Fruit fly (Drosophila melanogaster) whole organism, wandering third instar larva: Measurements from ENCODE around the gene AP-2alpha.
A peak's percentile ranks its signal among the peaks of the same experiment; 100 is the strongest.

ENCODE experiments used
- CG9705 ChIP-seq: fragments of 200-800 bp; sonication (Bioruptor generic); optimal IDR thresholded peaks from 2 replicates; lab custom pipeline; 2018; ENCODE audit warnings: missing biosample characterization, mild to moderate bottlenecking, missing genetic modification characterization
- CrebA ChIP-seq: fragments of 200-800 bp; sonication (Bioruptor generic); optimal IDR thresholded peaks from 2 replicates; lab custom pipeline; 2016; ENCODE audit warnings: missing biosample characterization, mild to moderate bottlenecking, missing genetic modification characterization, borderline replicate concordance
- Dif ChIP-seq: fragments of 200-275, 200-300 bp; sonication (Bioruptor generic); optimal IDR thresholded peaks from 2 replicates; lab custom pipeline; 2018; ENCODE audit warnings: missing biosample characterization, missing genetic modification characterization; ENCODE audit not compliant: partially characterized antibody
- GATAd ChIP-seq: sonication (Bioruptor generic); optimal IDR thresholded peaks from 2 replicates; lab custom pipeline; 2016; ENCODE audit warnings: missing biosample characterization, missing genetic modification characterization
- HLH106 ChIP-seq: fragments of 200-800 bp; optimal IDR thresholded peaks from 3 replicates; lab custom pipeline; 2019; ENCODE audit warnings: missing biosample characterization, mild to moderate bottlenecking, missing genetic modification characterization, moderate library complexity
- Hr78 ChIP-seq: fragments of >200 bp; optimal IDR thresholded peaks from 2 replicates; lab custom pipeline; 2017; ENCODE audit warnings: missing biosample characterization, missing genetic modification characterization
- Hr83 ChIP-seq: fragments of 200-300 bp; sonication (Bioruptor generic); optimal IDR thresholded peaks from 2 replicates; lab custom pipeline; 2016; ENCODE audit warnings: missing biosample characterization, mild to moderate bottlenecking, missing genetic modification characterization, moderate library complexity; ENCODE audit not compliant: poor library complexity, severe bottlenecking
- Jra ChIP-seq: sonication (Bioruptor generic); optimal IDR thresholded peaks from 2 replicates; lab custom pipeline; 2016; ENCODE audit warnings: missing biosample characterization, missing genetic modification characterization
- Mio ChIP-seq: sonication (Bioruptor generic); optimal IDR thresholded peaks from 2 replicates; lab custom pipeline; 2016; ENCODE audit warnings: missing biosample characterization, missing genetic modification characterization
- Myc ChIP-seq: fragments of >200 bp; optimal IDR thresholded peaks from 2 replicates; lab custom pipeline; 2017
- OdsH ChIP-seq: fragments of 200-800 bp; sonication (Bioruptor generic); optimal IDR thresholded peaks from 2 replicates; lab custom pipeline; 2016; ENCODE audit warnings: missing biosample characterization, mild to moderate bottlenecking, missing genetic modification characterization
- Sp1 ChIP-seq: fragments of 200-800 bp; sonication (Bioruptor generic); optimal IDR thresholded peaks from 3 replicates; lab custom pipeline; 2019; ENCODE audit warnings: missing biosample characterization, mild to moderate bottlenecking, missing genetic modification characterization, moderate library complexity
- Vsx2 ChIP-seq: fragments of 200-300, 225-300 bp; sonication (Bioruptor generic); optimal IDR thresholded peaks from 2 replicates; lab custom pipeline; 2018; ENCODE audit warnings: missing biosample characterization, missing genetic modification characterization; ENCODE audit not compliant: partially characterized antibody
- br ChIP-seq: fragments of 200-800 bp; sonication (Bioruptor generic); optimal IDR thresholded peaks from 2 replicates; lab custom pipeline; 2016; ENCODE audit warnings: missing biosample characterization, missing genetic modification characterization
- brk ChIP-seq: fragments of 200-800 bp; sonication (Bioruptor generic); optimal IDR thresholded peaks from 2 replicates; lab custom pipeline; 2016; ENCODE audit warnings: missing biosample characterization, mild to moderate bottlenecking, missing genetic modification characterization
- dmrt93B ChIP-seq: fragments of 200-800 bp; sonication (Bioruptor generic); optimal IDR thresholded peaks from 2 replicates; lab custom pipeline; 2018; ENCODE audit warnings: missing biosample characterization, mild to moderate bottlenecking, missing genetic modification characterization
- dsf ChIP-seq: sonication (Bioruptor generic); optimal IDR thresholded peaks from 2 replicates; lab custom pipeline; 2016; ENCODE audit warnings: missing biosample characterization, missing genetic modification characterization, borderline replicate concordance
- ey ChIP-seq: fragments of 200-800 bp; sonication (Bioruptor generic); optimal IDR thresholded peaks from 2 replicates; lab custom pipeline; 2016; ENCODE audit warnings: missing biosample characterization, missing genetic modification characterization
- foxo ChIP-seq, 2 experiments: fragments of 200-800 bp; sonication (Bioruptor generic); optimal IDR thresholded peaks; 2 replicates in 1 of 2; 3 replicates in 1 of 2; lab custom pipeline; 2016 to 2017; ENCODE audit warnings: missing biosample characterization in 2 of 2, missing genetic modification characterization in 2 of 2
- fru ChIP-seq: fragments of 200-800 bp; sonication (Bioruptor generic); optimal IDR thresholded peaks from 3 replicates; lab custom pipeline; 2016; ENCODE audit warnings: missing biosample characterization, mild to moderate bottlenecking, missing genetic modification characterization
- h ChIP-seq: fragments of 200-800 bp; sonication (Bioruptor generic); optimal IDR thresholded peaks from 3 replicates; lab custom pipeline; 2016; ENCODE audit warnings: missing biosample characterization, mild to moderate bottlenecking, missing genetic modification characterization
- jim ChIP-seq: fragments of 175-275, 200-325 bp; sonication (Bioruptor generic); optimal IDR thresholded peaks from 2 replicates; lab custom pipeline; 2016; ENCODE audit warnings: missing biosample characterization, mild to moderate bottlenecking, missing genetic modification characterization
- pan ChIP-seq: fragments of >200 bp; optimal IDR thresholded peaks from 2 replicates; lab custom pipeline; 2017
- psq ChIP-seq: fragments of 200-800 bp; sonication (Bioruptor generic); optimal IDR thresholded peaks from 3 replicates; lab custom pipeline; 2017; ENCODE audit warnings: missing biosample characterization, mild to moderate bottlenecking, missing genetic modification characterization, moderate library complexity
- rgr ChIP-seq: fragments of 200-800 bp; sonication (Bioruptor generic); optimal IDR thresholded peaks from 3 replicates; lab custom pipeline; 2016; ENCODE audit warnings: missing biosample characterization, mild to moderate bottlenecking, missing genetic modification characterization
- usp ChIP-seq: fragments of >200 bp; optimal IDR thresholded peaks from 2 replicates; lab custom pipeline; 2017; ENCODE audit warnings: missing biosample characterization, missing genetic modification characterization
- woc ChIP-seq: sonication (Bioruptor generic); optimal IDR thresholded peaks from 2 replicates; lab custom pipeline; 2016; ENCODE audit warnings: missing biosample characterization, mild to moderate bottlenecking, missing genetic modification characterization

Gene AP-2alpha

dm6 chr2L:412931-413330 lies 1.6 kb downstream of the AP-2alpha start:
- no peak for TF ChIP-seq br (GFP tag; lab: Kevin White, UChicago)
- TF ChIP-seq Hr78 (GFP tag; lab: Kevin White, UChicago), result no peak
- TF ChIP-seq Sp1 (GFP tag; lab: Kevin White, UChicago), result no peak
- peak; percentile 2 for TF ChIP-seq ey (GFP tag; lab: Kevin White, UChicago)
- TF ChIP-seq Jra (GFP tag; lab: Kevin White, UChicago), result no peak
- TF ChIP-seq, all 38 proteins: peak for 1

DNA sequence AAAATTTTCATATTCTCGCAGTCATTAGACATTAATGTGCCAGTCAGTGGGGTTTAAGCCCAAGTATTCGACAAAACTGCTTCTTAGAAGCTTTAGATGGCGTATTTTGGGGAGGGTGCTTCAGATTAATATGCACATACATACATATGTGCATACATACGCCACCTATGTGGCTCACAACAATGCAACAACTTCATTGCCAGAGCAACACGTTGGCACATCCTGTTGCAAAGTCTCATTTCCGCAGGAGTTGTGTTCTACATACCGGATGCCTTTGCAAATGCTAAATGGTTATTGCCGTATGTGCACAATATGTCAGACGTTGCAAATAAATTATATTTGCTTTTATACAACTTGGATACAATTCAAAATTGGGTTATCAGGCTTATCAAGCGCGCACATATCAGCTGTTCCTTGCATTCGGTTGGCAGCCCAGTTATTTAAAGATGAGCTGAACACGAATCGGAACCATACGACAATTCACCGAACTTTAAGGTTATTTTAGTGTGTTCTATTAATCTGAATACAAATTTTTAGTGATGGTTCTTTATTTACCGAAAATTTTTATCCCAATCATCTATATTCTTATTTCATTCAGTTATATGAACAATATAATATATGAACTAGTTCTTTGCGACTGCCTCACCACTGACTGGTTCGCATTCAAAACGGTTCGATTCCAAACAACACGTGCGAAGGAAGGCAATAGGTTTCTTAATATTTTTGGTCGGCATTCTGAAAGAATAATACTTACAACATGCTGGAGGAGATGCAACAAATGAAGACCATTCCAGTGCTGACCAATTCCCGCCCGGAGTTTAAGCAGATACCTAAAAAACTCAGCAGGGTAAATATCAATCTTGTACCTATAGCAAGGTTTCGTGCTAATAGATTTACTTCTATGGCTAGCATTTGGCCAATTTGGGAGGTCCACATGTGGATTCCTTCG lies 10.7 kb downstream of the AP-2alpha start, which contains the start of gene Polr1B:
TSS of gene Polr1B (plus strand) at position 659 of the 949 bp plus-strand sequence.
- TF ChIP-seq woc (GFP tag; lab: Kevin White, UChicago) (peak; percentile 70), HLH106 (tag; lab: Kevin White, UChicago) (no peak), CG9705 (GFP tag; lab: Kevin White, UChicago) (peak; percentile 18), Myc (lab: Kevin White, UChicago) (peak; percentile 74)

DNA sequence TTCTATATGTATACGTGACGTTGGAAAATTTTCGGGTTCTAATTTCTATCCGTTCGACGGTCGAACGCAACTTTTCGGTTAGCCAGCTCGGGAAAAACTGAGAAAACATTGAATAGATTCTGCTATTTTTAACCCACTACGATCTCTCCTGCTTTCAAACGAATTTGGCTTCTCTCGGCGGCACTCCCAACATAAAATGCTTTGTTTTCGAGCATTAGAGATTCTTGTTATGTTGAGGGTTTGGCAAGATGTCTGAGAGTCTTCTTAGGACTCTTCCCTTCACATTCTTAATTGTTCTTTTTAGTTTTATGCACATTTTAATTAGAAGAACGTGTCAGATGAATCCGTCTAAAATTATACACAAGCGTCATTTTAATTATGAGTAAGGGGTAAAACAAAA lies 12.5 kb downstream of the AP-2alpha start, which contains the start of gene CG4213:
TSS of gene CG4213 (minus strand) at position 101 of the 400 bp plus-strand sequence.
- TF ChIP-seq Hr83 (GFP tag; lab: Kevin White, UChicago), result no peak
- no peak for TF ChIP-seq fru (GFP tag; lab: Kevin White, UChicago)
- no peak for TF ChIP-seq jim (GFP tag; lab: Kevin White, UChicago)
- TF ChIP-seq GATAd (GFP tag; lab: Kevin White, UChicago), result no peak
- TF ChIP-seq Sp1 (GFP tag; lab: Kevin White, UChicago), result no peak
- no peak for TF ChIP-seq Dif (GFP tag; lab: Kevin White, UChicago)
- no peak for TF ChIP-seq Mio
- no peak for TF ChIP-seq CrebA (GFP tag; lab: Kevin White, UChicago)
- TF ChIP-seq h (GFP tag; lab: Kevin White, UChicago), result no peak
- no peak for TF ChIP-seq foxo (GFP tag; optimal IDR thresholded peaks at IDR 0.05; lab: Kevin White, UChicago)
- no peak for TF ChIP-seq usp
- TF ChIP-seq psq (GFP tag; lab: Kevin White, UChicago), result no peak
- TF ChIP-seq rgr (GFP tag; lab: Kevin White, UChicago), result no peak

DNA sequence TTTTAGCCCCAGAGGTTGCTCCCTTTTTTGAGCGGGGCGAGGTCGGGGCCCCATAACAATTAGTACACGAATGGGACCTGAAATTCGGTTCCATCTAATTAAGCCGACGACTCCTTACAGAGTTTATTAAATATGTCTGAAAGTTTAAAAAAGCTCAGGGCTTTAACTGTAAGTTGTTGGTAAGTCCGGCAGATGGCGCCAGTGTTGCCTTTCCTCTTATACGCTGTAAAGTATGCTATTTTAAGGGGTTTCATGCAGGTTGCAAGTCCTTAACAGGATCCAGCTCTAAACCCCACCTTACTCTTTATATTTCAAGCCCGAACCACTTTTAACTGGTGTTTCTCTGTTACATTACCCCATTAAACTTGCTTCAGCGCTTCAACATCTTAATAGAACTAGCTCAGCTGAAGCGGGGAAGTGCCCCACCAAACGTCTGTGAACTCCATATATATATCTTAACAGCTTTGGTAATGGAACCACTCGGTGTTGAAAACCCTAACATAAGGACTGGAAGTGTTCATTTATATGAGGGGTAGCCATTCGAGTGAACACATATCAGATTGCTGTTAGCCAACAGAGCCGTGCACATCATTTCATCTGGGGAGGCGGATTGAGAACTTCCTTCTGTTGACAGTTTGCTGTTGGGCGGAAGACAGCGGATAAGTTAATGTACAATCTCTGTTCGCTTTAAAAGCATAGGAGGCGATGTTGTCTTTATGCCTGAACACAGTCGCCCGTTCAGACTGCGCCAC lies 19.0 kb downstream of the AP-2alpha start:
- TF ChIP-seq woc (GFP tag; lab: Kevin White, UChicago) (no peak), Myc (lab: Kevin White, UChicago) (peak; percentile 13)

- TF ChIP-seq brk (GFP tag; lab: Kevin White, UChicago) (no peak), Vsx2 (GFP tag; lab: Kevin White, UChicago) (no peak), fru (GFP tag; lab: Kevin White, UChicago) (no peak), OdsH (GFP tag; lab: Kevin White, UChicago) (no peak), pan (lab: Kevin White, UChicago) (no peak), Jra (GFP tag; lab: Kevin White, UChicago) (no peak), dmrt93B (GFP tag; lab: Kevin White, UChicago) (no peak), dsf (GFP tag; lab: Kevin White, UChicago) (no peak), rgr (GFP tag; lab: Kevin White, UChicago) (no peak)
These were observed 22.0 kb downstream of the AP-2alpha start for dm6 chr2L:392529-392928.
